Worm (Caenorhabditis elegans): ENCODE measurements around the gene sftd-3.

DNA sequence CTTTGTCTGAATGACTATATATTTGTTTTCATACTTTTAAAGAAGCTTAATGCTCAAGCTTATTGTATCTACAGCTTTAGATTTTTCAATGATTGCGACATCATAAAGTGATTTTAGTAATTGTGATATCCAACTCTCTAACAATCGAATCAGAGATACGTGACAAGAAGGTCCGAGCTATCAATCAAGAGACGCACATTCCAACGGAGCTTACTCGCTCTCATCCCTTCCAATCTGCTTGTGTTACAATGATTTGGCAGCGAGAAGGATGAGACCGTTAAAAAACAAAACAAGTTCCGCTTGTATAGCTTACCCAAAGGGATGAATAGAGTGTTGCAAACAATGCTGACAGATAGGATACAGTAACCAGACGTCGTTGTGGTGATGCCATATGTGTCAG, 2.5 kb downstream of the sftd-3 start:
- no peak for TF ChIP-seq W03F9.2 (tag; optimal IDR thresholded peaks at IDR 0.05)
- TF ChIP-seq dao-5 (tag; optimal IDR thresholded peaks at IDR 0.05), result no peak

Data from whole organism, L4/young adult.